Worm (Caenorhabditis elegans) whole organism, midembryonic: Measurements from ENCODE around the gene K01C8.2.

ENCODE experiments used
- T22C8.4 ChIP-seq: fragments of 200-800 bp; sonication (Bioruptor generic); IDR thresholded peaks from 2 replicates; pipeline ENCODE4 v1.3.6; 2022; ENCODE audit warnings: missing genetic modification characterization, missing compliant biosample characterization
- cog-1 ChIP-seq: sonication (generic microtip); optimal IDR thresholded peaks from 2 replicates; lab custom pipeline; 2016; ENCODE audit warnings: missing genetic modification characterization, missing compliant biosample characterization
- flt-1 ChIP-seq: fragments of 200-800 bp; sonication (Bioruptor generic); IDR thresholded peaks from 2 replicates; pipeline ENCODE4 v1.3.6; 2022; ENCODE audit warnings: missing genetic modification characterization, missing compliant biosample characterization
- klf-2 ChIP-seq: fragments of 200-800 bp; sonication (Bioruptor generic); conservative IDR thresholded peaks from 2 replicates; pipeline ENCODE4 v1.3.6; 2022; ENCODE audit warnings: missing genetic modification reagents, missing genetic modification characterization, missing compliant biosample characterization
- med-1 ChIP-seq: sonication (generic microtip); optimal IDR thresholded peaks from 2 replicates; lab custom pipeline; 2017; ENCODE audit warnings: missing genetic modification characterization, mild to moderate bottlenecking, missing compliant biosample characterization, antibody characterized with exemption, missing genetic modification reagents; ENCODE audit not compliant: insufficient read depth
- ref-1 ChIP-seq: fragments of 200-800 bp; sonication (Bioruptor generic); conservative IDR thresholded peaks from 2 replicates; pipeline ENCODE4 v1.3.6; 2022; ENCODE audit warnings: missing genetic modification reagents, missing genetic modification characterization, missing compliant biosample characterization
- tab-1 ChIP-seq: fragments of 200-800 bp; sonication (Bioruptor generic); IDR thresholded peaks from 2 replicates; pipeline ENCODE4 v1.3.6; 2022; ENCODE audit warnings: missing genetic modification characterization, missing compliant biosample characterization
- ztf-23 ChIP-seq: fragments of 200-800 bp; sonication (Bioruptor generic); IDR thresholded peaks from 2 replicates; pipeline ENCODE4 v1.3.6; 2022; ENCODE audit warnings: missing genetic modification reagents, missing genetic modification characterization, missing compliant biosample characterization
- ztf-29 ChIP-seq: fragments of 200-800 bp; sonication (Bioruptor generic); IDR thresholded peaks from 2 replicates; pipeline ENCODE4 v1.3.6; 2022; ENCODE audit warnings: missing genetic modification reagents, missing genetic modification characterization, missing compliant biosample characterization

Gene K01C8.2

ce11 chrII:8225914-8226313 lies 43.3 kb downstream of the K01C8.2 start:
- no peak for TF ChIP-seq klf-2
- TF ChIP-seq T22C8.4 (GFP tag; lab: Robert Waterston, UW), result no peak
- no peak for TF ChIP-seq ztf-23
- TF ChIP-seq ref-1 (GFP tag; lab: Robert Waterston, UW), result no peak

ce11 chrII:8225347-8225746 lies 43.9 kb downstream of the K01C8.2 start:
- no peak for TF ChIP-seq ztf-23
- no peak for TF ChIP-seq ztf-29 (GFP tag; lab: Robert Waterston, UW)
- TF ChIP-seq T22C8.4 (GFP tag; lab: Robert Waterston, UW), result no peak
- no peak for TF ChIP-seq klf-2
- no peak for TF ChIP-seq ref-1 (GFP tag; lab: Robert Waterston, UW)
- no peak for TF ChIP-seq med-1
- TF ChIP-seq flt-1 (GFP tag; lab: Robert Waterston, UW), result no peak
- no peak for TF ChIP-seq tab-1 (GFP tag; lab: Robert Waterston, UW)
- TF ChIP-seq cog-1 (tag; lab: Kevin White, UChicago), result no peak

- TF ChIP-seq ztf-23 (no peak), med-1 (no peak), ref-1 (GFP tag; lab: Robert Waterston, UW) (no peak), cog-1 (tag; lab: Kevin White, UChicago) (no peak), ztf-29 (GFP tag; lab: Robert Waterston, UW) (no peak), flt-1 (GFP tag; lab: Robert Waterston, UW) (no peak), T22C8.4 (GFP tag; lab: Robert Waterston, UW) (no peak), tab-1 (GFP tag; lab: Robert Waterston, UW) (no peak), klf-2 (no peak)
Observed at ce11 chrII:8224623-8225022, 44.6 kb downstream of the K01C8.2 start.

ce11 chrII:8223945-8224344 lies 45.3 kb downstream of the K01C8.2 start:
- TF ChIP-seq T22C8.4 (GFP tag; lab: Robert Waterston, UW) (no peak), med-1 (no peak), ztf-23 (no peak), ztf-29 (GFP tag; lab: Robert Waterston, UW) (no peak), cog-1 (tag; lab: Kevin White, UChicago) (no peak), klf-2 (no peak), flt-1 (GFP tag; lab: Robert Waterston, UW) (no peak), tab-1 (GFP tag; lab: Robert Waterston, UW) (no peak), ref-1 (GFP tag; lab: Robert Waterston, UW) (no peak)

- TF ChIP-seq ref-1 (GFP tag; lab: Robert Waterston, UW), result no peak
- no peak for TF ChIP-seq ztf-29 (GFP tag; lab: Robert Waterston, UW)
- no peak for TF ChIP-seq med-1
- no peak for TF ChIP-seq flt-1 (GFP tag; lab: Robert Waterston, UW)
- no peak for TF ChIP-seq cog-1 (tag; lab: Kevin White, UChicago)
- TF ChIP-seq tab-1 (GFP tag; lab: Robert Waterston, UW), result no peak
- no peak for TF ChIP-seq T22C8.4 (GFP tag; lab: Robert Waterston, UW)
- no peak for TF ChIP-seq ztf-23
- no peak for TF ChIP-seq klf-2
Observed at ce11 chrII:8223422-8223821, 45.8 kb downstream of the K01C8.2 start.

ce11 chrII:8222309-8223065 lies 46.8 kb downstream of the K01C8.2 start, which contains the start of gene dab-1:
Gene dab-1, plus strand, starts transcription at chrII:8222386.
- TF ChIP-seq cog-1 (tag; lab: Kevin White, UChicago) (no peak), klf-2 (no peak), flt-1 (GFP tag; lab: Robert Waterston, UW) (no peak), ztf-23 (no peak), med-1 (no peak), T22C8.4 (GFP tag; lab: Robert Waterston, UW) (no peak), ref-1 (GFP tag; lab: Robert Waterston, UW) (no peak), tab-1 (GFP tag; lab: Robert Waterston, UW) (no peak), ztf-29 (GFP tag; lab: Robert Waterston, UW) (no peak)

ce11 chrII:8220267-8220666 lies 49.0 kb downstream of the K01C8.2 start:
- no peak for TF ChIP-seq ztf-23
- no peak for TF ChIP-seq T22C8.4 (GFP tag; lab: Robert Waterston, UW)
- TF ChIP-seq tab-1 (GFP tag; lab: Robert Waterston, UW), result no peak
- no peak for TF ChIP-seq cog-1 (tag; lab: Kevin White, UChicago)
- no peak for TF ChIP-seq flt-1 (GFP tag; lab: Robert Waterston, UW)
- TF ChIP-seq klf-2, result no peak
- TF ChIP-seq med-1, result no peak
- no peak for TF ChIP-seq ref-1 (GFP tag; lab: Robert Waterston, UW)
- no peak for TF ChIP-seq ztf-29 (GFP tag; lab: Robert Waterston, UW)

ce11 chrII:8218266-8218665 lies 51.0 kb downstream of the K01C8.2 start:
- TF ChIP-seq med-1 (no peak), klf-2 (no peak), T22C8.4 (GFP tag; lab: Robert Waterston, UW) (no peak), ztf-29 (GFP tag; lab: Robert Waterston, UW) (no peak), tab-1 (GFP tag; lab: Robert Waterston, UW) (no peak), flt-1 (GFP tag; lab: Robert Waterston, UW) (no peak), cog-1 (tag; lab: Kevin White, UChicago) (no peak), ztf-23 (no peak), ref-1 (GFP tag; lab: Robert Waterston, UW) (no peak)
